Worm (Caenorhabditis elegans) whole organism, L2 larva: ENCODE results near the gene Y60A3A.24.

Experiments used
- aly-2 ChIP-seq: fragments of 150-350 bp; optimal IDR thresholded peaks from 2 replicates; lab custom pipeline; 2014; ENCODE audit warnings: missing biosample characterization, missing genetic modification characterization
- zag-1 ChIP-seq: fragments of 150-350 bp; optimal IDR thresholded peaks from 2 replicates; lab custom pipeline; 2014; ENCODE audit warnings: missing biosample characterization, missing genetic modification characterization

- no peak for TF ChIP-seq zag-1 (tag; lab: Kevin White, UChicago)
- no peak for TF ChIP-seq aly-2 (tag; lab: Kevin White, UChicago)
Measured at ce11 chrV:19994093-19994492, 12.4 kb upstream of the Y60A3A.24 start, which contains the start of gene Y60A3A.25.
